Fruit fly (Drosophila melanogaster): ENCODE measurements around the gene CG2076.

DNA sequence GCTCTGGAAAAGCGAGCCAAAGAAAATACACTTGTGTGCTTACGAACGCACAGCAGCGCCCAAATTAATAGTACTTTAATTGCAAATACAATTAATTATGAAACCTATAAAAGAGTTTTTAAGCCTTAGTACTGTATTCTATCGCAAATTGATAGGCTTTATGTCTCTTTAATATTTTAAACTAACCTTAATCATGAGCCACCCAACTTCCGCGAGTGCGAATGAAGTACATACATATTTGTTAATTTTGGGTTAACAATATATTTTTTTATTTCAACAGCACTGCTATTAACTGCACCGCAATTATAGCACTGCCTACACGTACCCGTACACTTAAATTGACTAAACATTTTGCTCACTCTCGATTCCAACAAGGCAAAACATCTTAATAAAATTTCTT lies 8.8 kb upstream of the CG2076 start:
- TF ChIP-seq Lpt (GFP tag; optimal IDR thresholded peaks at IDR 0.05) (peak; percentile 6), OdsH (GFP tag; optimal IDR thresholded peaks at IDR 0.05) (peak; percentile 64), Ets96B (tag; optimal IDR thresholded peaks at IDR 0.05) (peak; percentile 34), CG10669 (GFP tag; optimal IDR thresholded peaks at IDR 0.05) (peak; percentile 60), Hr39 (GFP tag; optimal IDR thresholded peaks at IDR 0.05) (peak; percentile 33), CG6854 (GFP tag; optimal IDR thresholded peaks at IDR 0.05) (no peak), fd85E (GFP tag; optimal IDR thresholded peaks at IDR 0.05) (no peak), pdm3 (GFP tag; optimal IDR thresholded peaks at IDR 0.05) (peak; percentile 59), CG1621 (tag; optimal IDR thresholded peaks at IDR 0.05) (peak; percentile 13), Sox102F (GFP tag; optimal IDR thresholded peaks at IDR 0.05) (peak; percentile 9), vri (GFP tag; optimal IDR thresholded peaks at IDR 0.05) (no peak), eg (GFP tag; IDR thresholded peaks at IDR 0.05) (peak; percentile 79), Hr38 (GFP tag; optimal IDR thresholded peaks at IDR 0.05) (no peak), spab (GFP tag; optimal IDR thresholded peaks at IDR 0.05) (peak; percentile 39)

Data from whole organism, prepupa.